Worm (Caenorhabditis elegans): Measurements from ENCODE around the gene lgc-15.

lgc-15 gene

ce11 chrX:12108517-12109216, 5.5 kb upstream of the lgc-15 start, which contains the start of the genes W03G11.2 and lgc-13:
TSS of gene W03G11.2 (minus strand) at chrX:12108617.
TSS of gene lgc-13 (plus strand) at chrX:12109166.
- TF ChIP-seq unc-62 (GFP tag; optimal IDR thresholded peaks at IDR 0.05) = no peak

ce11 chrX:12111213-12111612, 2.9 kb upstream of the lgc-15 start, which contains the start of gene lgc-14:
TSS of gene lgc-14 (plus strand) at chrX:12111513.
- no peak for TF ChIP-seq unc-62 (GFP tag; optimal IDR thresholded peaks at IDR 0.05)

ce11 chrX:12118340-12118739, 4.2 kb downstream of the lgc-15 start, which contains the start of gene lgc-16:
TSS of gene lgc-16 (plus strand) at chrX:12118640.
- TF ChIP-seq unc-62 (GFP tag; optimal IDR thresholded peaks at IDR 0.05) = no peak

- TF ChIP-seq unc-62 (GFP tag; optimal IDR thresholded peaks at IDR 0.05) = no peak
Observed at ce11 chrX:12121285-12121684, 7.2 kb downstream of the lgc-15 start, which contains the start of gene lgc-17. TSS of gene lgc-17 (plus strand) at chrX:12121585.

- TF ChIP-seq unc-62 (GFP tag; optimal IDR thresholded peaks at IDR 0.05) = no peak
Observed at ce11 chrX:12123152-12123551, 9.0 kb downstream of the lgc-15 start, which contains the start of gene T01H10.11. TSS of gene T01H10.11 (plus strand) at chrX:12123452.

ce11 chrX:12125308-12125707, 11.2 kb downstream of the lgc-15 start, which contains the start of gene lgc-18:
TSS of gene lgc-18 (plus strand) at chrX:12125608.
- no peak for TF ChIP-seq unc-62 (GFP tag; optimal IDR thresholded peaks at IDR 0.05)

ce11 chrX:12141051-12141450, 26.9 kb downstream of the lgc-15 start, which contains the start of gene lyst-1:
TSS of gene lyst-1 (minus strand) at chrX:12141151.
- TF ChIP-seq unc-62 (GFP tag; optimal IDR thresholded peaks at IDR 0.05) = no peak

ce11 chrX:12142569-12142968, 28.4 kb downstream of the lgc-15 start, which contains the start of gene M153.3:
TSS of gene M153.3 (plus strand) at chrX:12142869.
- no peak for TF ChIP-seq unc-62 (GFP tag; optimal IDR thresholded peaks at IDR 0.05)

ce11 chrX:12143693-12144092, 29.6 kb downstream of the lgc-15 start, which contains the start of gene M153.5:
TSS of gene M153.5 (plus strand) at chrX:12143993.
- no peak for TF ChIP-seq unc-62 (GFP tag; optimal IDR thresholded peaks at IDR 0.05)

- TF ChIP-seq unc-62 (GFP tag; optimal IDR thresholded peaks at IDR 0.05) = no peak
Observed at ce11 chrX:12145919-12146318, 31.8 kb downstream of the lgc-15 start.

ce11 chrX:12146453-12147085, 32.4 kb downstream of the lgc-15 start, which contains the start of gene pycr-1:
TSS of gene pycr-1 (plus strand) at chrX:12146832.
- no peak for TF ChIP-seq unc-62 (GFP tag; optimal IDR thresholded peaks at IDR 0.05)

- no peak for TF ChIP-seq unc-62 (GFP tag; optimal IDR thresholded peaks at IDR 0.05)
Observed at ce11 chrX:12149638-12150137, 35.6 kb downstream of the lgc-15 start, which contains the start of gene znf-474. TSS of gene znf-474 (plus strand) at chrX:12149924.

ce11 chrX:12154055-12154898, 40.2 kb downstream of the lgc-15 start, which contains the start of gene mfsd-11:
TSS of gene mfsd-11 (minus strand) at chrX:12154105.
- no peak for TF ChIP-seq unc-62 (GFP tag; optimal IDR thresholded peaks at IDR 0.05)

ce11 chrX:12158641-12159040, 44.5 kb downstream of the lgc-15 start:
- TF ChIP-seq unc-62 (GFP tag; optimal IDR thresholded peaks at IDR 0.05) = no peak

ce11 chrX:12160002-12160690, 46.0 kb downstream of the lgc-15 start, which contains the start of gene F57G12.2:
TSS of gene F57G12.2 (minus strand) at chrX:12160052.
- TF ChIP-seq unc-62 (GFP tag; optimal IDR thresholded peaks at IDR 0.05) = no peak

All from whole organism, dauer.